Fruit fly (Drosophila melanogaster): Measurements from ENCODE around the gene CG17562.

CG17562 gene

DNA sequence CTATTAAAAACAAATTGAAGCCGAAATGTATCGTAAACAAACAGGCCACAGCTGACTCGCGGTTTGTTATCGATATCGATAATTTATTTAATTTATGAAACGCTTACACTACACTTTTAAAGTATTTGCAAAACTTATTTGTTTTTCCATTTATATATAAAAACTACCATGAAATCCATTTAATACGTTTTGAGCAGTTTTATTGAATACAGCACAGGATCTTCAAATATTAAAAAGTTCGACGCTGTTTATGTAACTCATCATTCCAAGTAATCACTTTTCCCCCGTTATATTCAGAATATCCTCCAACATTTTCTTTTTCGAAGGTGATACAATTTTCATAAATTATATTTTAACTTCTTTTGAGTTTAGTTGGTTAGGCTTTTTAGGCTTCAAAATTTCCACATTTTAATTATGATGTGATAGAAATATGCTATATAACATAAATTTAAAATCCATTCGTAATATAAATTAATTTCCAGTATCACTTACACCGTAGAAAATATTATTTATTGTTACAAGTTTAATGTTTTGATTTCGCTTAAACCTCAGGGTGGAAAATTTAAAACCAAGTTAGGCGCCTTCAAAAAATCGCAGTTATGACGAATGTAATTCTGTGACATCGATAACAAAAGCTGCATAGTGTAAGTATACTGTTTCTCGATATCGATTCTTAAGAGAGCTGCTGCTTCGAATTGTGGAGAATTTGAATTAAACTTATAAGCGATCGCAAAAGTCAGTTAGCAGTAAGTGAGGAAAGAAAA lies 32.0 kb downstream of the CG17562 start, which contains the start of the genes CG10324 and CCT3 (continued):
- TF ChIP-seq CG8632 (GFP tag; optimal IDR thresholded peaks at IDR 0.05) (no peak), fkh (GFP tag; optimal IDR thresholded peaks at IDR 0.05) (peak; percentile 52), CG6792 (GFP tag; optimal IDR thresholded peaks at IDR 0.05) (peak; percentile 49), CG11294 (GFP tag; IDR thresholded peaks at IDR 0.05) (peak; percentile 49; the same call in 1 of the 2 replicates), Lpt (GFP tag; optimal IDR thresholded peaks at IDR 0.05) (no peak), achi (GFP tag; optimal IDR thresholded peaks at IDR 0.05) (no peak), Sox15 (GFP tag; optimal IDR thresholded peaks at IDR 0.05) (peak; percentile 59), dsx (GFP tag; optimal IDR thresholded peaks at IDR 0.05; ENCODE audit: poor library complexity, severe bottlenecking) (no peak), salr (GFP tag; optimal IDR thresholded peaks at IDR 0.05) (no peak), CG11762 (GFP tag; optimal IDR thresholded peaks at IDR 0.05; ENCODE audit: insufficient read depth) (peak; percentile 53), CG6163 (GFP tag; IDR thresholded peaks at IDR 0.05) (no peak; the same call in 1 of the 3 replicates), Gug (GFP tag; IDR thresholded peaks at IDR 0.05) (peak; percentile 56)

dm6 chr3R:16647716-16648016 lies 32.6 kb downstream of the CG17562 start:
- TF ChIP-seq CG6854 (GFP tag; optimal IDR thresholded peaks at IDR 0.05), result peak; percentile 53
- TF ChIP-seq CG11294 (GFP tag; IDR thresholded peaks at IDR 0.05), result no peak

- TF ChIP-seq topi (GFP tag; optimal IDR thresholded peaks at IDR 0.05) (no peak), vri (GFP tag; optimal IDR thresholded peaks at IDR 0.05) (no peak), CG1621 (tag; optimal IDR thresholded peaks at IDR 0.05) (no peak), CG32006 (GFP tag; optimal IDR thresholded peaks at IDR 0.05) (no peak), CG16779 (tag; optimal IDR thresholded peaks at IDR 0.05) (no peak), achi (GFP tag; optimal IDR thresholded peaks at IDR 0.05) (no peak), net (GFP tag; optimal IDR thresholded peaks at IDR 0.05) (no peak), Hr38 (GFP tag; optimal IDR thresholded peaks at IDR 0.05) (no peak)
These were observed 34.2 kb downstream of the CG17562 start for dm6 chr3R:16649282-16649681.

dm6 chr3R:16650950-16651349 lies 35.8 kb downstream of the CG17562 start, which contains the start of gene Mettl4:
Gene Mettl4 (minus strand): TSS chr3R:16651157.
- TF ChIP-seq CG6276 (GFP tag; optimal IDR thresholded peaks at IDR 0.05) (no peak), CG31627 (GFP tag; optimal IDR thresholded peaks at IDR 0.05) (no peak), Ets96B (tag; optimal IDR thresholded peaks at IDR 0.05) (no peak), Eip78C (GFP tag) (peak; percentile 34)

DNA sequence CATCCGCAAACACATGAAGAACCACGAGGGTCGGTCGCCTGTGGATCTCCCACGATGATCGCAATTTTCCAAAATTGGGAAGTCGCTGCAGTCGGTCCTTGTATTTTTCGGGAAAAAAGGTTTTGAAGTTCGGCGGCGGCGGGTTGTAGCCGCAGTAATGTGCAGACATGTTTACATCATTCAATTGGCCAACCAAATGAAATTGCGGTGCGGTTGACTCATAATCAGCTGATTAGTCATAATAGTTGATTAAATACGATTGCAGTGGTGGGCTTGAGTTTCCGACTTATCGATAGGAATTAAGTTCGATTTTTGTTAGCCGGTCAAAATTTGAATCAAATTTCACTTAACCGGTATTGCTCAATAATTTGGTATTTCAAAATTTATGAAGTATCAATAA lies 37.0 kb downstream of the CG17562 start, which contains the start of gene CG14907:
Gene CG14907, minus strand, starts transcription at position 229 of the 400 bp plus-strand sequence.
- TF ChIP-seq CG6854 (GFP tag; optimal IDR thresholded peaks at IDR 0.05) (no peak), salr (GFP tag; optimal IDR thresholded peaks at IDR 0.05) (no peak), topi (GFP tag; optimal IDR thresholded peaks at IDR 0.05) (no peak), cyc (GFP tag; optimal IDR thresholded peaks at IDR 0.05) (no peak), CG8119 (GFP tag; IDR thresholded peaks at IDR 0.05) (no peak), OdsH (GFP tag; optimal IDR thresholded peaks at IDR 0.05) (no peak), dac (GFP tag; optimal IDR thresholded peaks at IDR 0.05) (no peak), CG11902 (GFP tag; optimal IDR thresholded peaks at IDR 0.05) (no peak), CG10669 (GFP tag; optimal IDR thresholded peaks at IDR 0.05) (no peak), CG6808 (GFP tag; optimal IDR thresholded peaks at IDR 0.05) (no peak)

dm6 chr3R:16655000-16655493 lies 39.9 kb downstream of the CG17562 start:
- no peak for TF ChIP-seq fd59A (GFP tag; optimal IDR thresholded peaks at IDR 0.05)
- TF ChIP-seq CG8319 (GFP tag; optimal IDR thresholded peaks at IDR 0.05), result no peak
- TF ChIP-seq CG34406 (GFP tag; optimal IDR thresholded peaks at IDR 0.05), result no peak
- TF ChIP-seq Blimp-1 (GFP tag; optimal IDR thresholded peaks at IDR 0.05), result no peak
- TF ChIP-seq CG10669 (GFP tag; optimal IDR thresholded peaks at IDR 0.05), result peak; percentile 50
- peak; percentile 69 for TF ChIP-seq fkh (GFP tag; optimal IDR thresholded peaks at IDR 0.05)
- no peak for TF ChIP-seq CG7368 (GFP tag; optimal IDR thresholded peaks at IDR 0.05)
- no peak for TF ChIP-seq OdsH (GFP tag; optimal IDR thresholded peaks at IDR 0.05)
- no peak for TF ChIP-seq Ets96B (tag; optimal IDR thresholded peaks at IDR 0.05)
- no peak for TF ChIP-seq CG11762 (GFP tag; optimal IDR thresholded peaks at IDR 0.05; ENCODE audit: insufficient read depth)
- TF ChIP-seq spab (GFP tag; optimal IDR thresholded peaks at IDR 0.05), result no peak
- TF ChIP-seq vri (GFP tag; optimal IDR thresholded peaks at IDR 0.05), result no peak

Data from whole organism, prepupa.